Fruit fly (Drosophila melanogaster) whole organism, embryonic: ENCODE data around the gene CG16972.

Experiments used
- ATbp ChIP-seq: fragments of 200-800 bp; sonication (Bioruptor generic); optimal IDR thresholded peaks from 2 replicates; lab custom pipeline; 2017; ENCODE audit warnings: missing biosample characterization, mild to moderate bottlenecking, missing genetic modification characterization, missing genetic modification reagents
- Antp ChIP-seq: fragments of 200-800 bp; sonication (Bioruptor generic); optimal IDR thresholded peaks from 3 replicates; lab custom pipeline; 2016; ENCODE audit warnings: missing biosample characterization, missing genetic modification characterization
- Atf6 ChIP-seq: fragments of 200-800 bp; sonication (Bioruptor generic); IDR thresholded peaks from 2 replicates; pipeline ENCODE4 v1.3.6; 2022; ENCODE audit warnings: missing biosample characterization, missing genetic modification characterization
- CG10209 ChIP-seq: fragments of 200-800 bp; sonication (Bioruptor generic); optimal IDR thresholded peaks from 3 replicates; lab custom pipeline; 2017; ENCODE audit warnings: missing biosample characterization, mild to moderate bottlenecking, missing genetic modification characterization, missing genetic modification reagents
- CG10959 ChIP-seq: fragments of 200-800 bp; sonication (Bioruptor generic); IDR thresholded peaks from 2 replicates; pipeline ENCODE4 v1.3.6; 2022; ENCODE audit warnings: missing biosample characterization, missing genetic modification characterization
- CG11504 ChIP-seq: fragments of 200-800 bp; sonication (Bioruptor generic); optimal IDR thresholded peaks from 3 replicates; lab custom pipeline; 2019; ENCODE audit warnings: missing biosample characterization, mild to moderate bottlenecking, missing genetic modification characterization, moderate library complexity
- CG11560 ChIP-seq: fragments of 200-800 bp; sonication (Bioruptor generic); IDR thresholded peaks from 3 replicates; pipeline ENCODE4 v1.3.6; 2022; ENCODE audit warnings: missing biosample characterization, missing genetic modification characterization
- CG1529 ChIP-seq: fragments of 200-800 bp; sonication (Bioruptor generic); optimal IDR thresholded peaks from 3 replicates; lab custom pipeline; 2018; ENCODE audit warnings: missing biosample characterization, missing genetic modification characterization
- CG1647 ChIP-seq: fragments of 200-800 bp; sonication (Bioruptor generic); optimal IDR thresholded peaks from 3 replicates; lab custom pipeline; 2016; ENCODE audit warnings: missing biosample characterization, missing genetic modification characterization
- CG16779 ChIP-seq: fragments of 200-800 bp; sonication (Bioruptor generic); IDR thresholded peaks from 2 replicates; pipeline ENCODE4 v1.3.6; 2022; ENCODE audit warnings: missing biosample characterization, missing genetic modification characterization
- CG17359 ChIP-seq: fragments of 200-800 bp; sonication (Bioruptor generic); optimal IDR thresholded peaks from 3 replicates; lab custom pipeline; 2018; ENCODE audit warnings: missing biosample characterization, mild to moderate bottlenecking, missing genetic modification characterization, moderate library complexity
- CG2120 ChIP-seq: fragments of 200-800 bp; sonication (Bioruptor generic); optimal IDR thresholded peaks from 3 replicates; lab custom pipeline; 2016; ENCODE audit warnings: missing biosample characterization, missing genetic modification characterization
- CG2202 ChIP-seq: fragments of 200-800 bp; sonication (Bioruptor generic); optimal IDR thresholded peaks from 2 replicates; lab custom pipeline; 2018; ENCODE audit warnings: missing biosample characterization, mild to moderate bottlenecking, missing genetic modification characterization
- CG31224 ChIP-seq: fragments of 200-800 bp; sonication (Bioruptor generic); IDR thresholded peaks from 2 replicates; pipeline ENCODE4 v1.3.6; 2022; ENCODE audit warnings: missing biosample characterization, missing genetic modification characterization
- CG32767 ChIP-seq: fragments of 200-800 bp; sonication (Bioruptor generic); IDR thresholded peaks from 2 replicates; pipeline ENCODE4 v1.3.6; 2022; ENCODE audit warnings: missing biosample characterization, missing genetic modification characterization
- CG34224 ChIP-seq: fragments of 200-800 bp; sonication (Bioruptor generic); IDR thresholded peaks from 3 replicates; pipeline ENCODE4 v1.3.6; 2022; ENCODE audit warnings: missing biosample characterization, missing genetic modification characterization; ENCODE audit not compliant: partially characterized antibody
- CG5953 ChIP-seq: fragments of 200-800 bp; sonication (Bioruptor generic); IDR thresholded peaks from 2 replicates; pipeline ENCODE4 v1.3.6; 2022; ENCODE audit warnings: missing biosample characterization, missing genetic modification characterization
- CG7786 ChIP-seq: fragments of 200-800 bp; sonication (Bioruptor generic); optimal IDR thresholded peaks from 2 replicates; lab custom pipeline; 2016; ENCODE audit warnings: missing biosample characterization, missing genetic modification characterization
- CG9876 ChIP-seq: fragments of 200-800 bp; sonication (Bioruptor generic); optimal IDR thresholded peaks from 2 replicates; lab custom pipeline; 2016; ENCODE audit warnings: missing biosample characterization, missing genetic modification characterization
- D ChIP-seq, 2 experiments: fragments of 200-800 bp in 1 of 2; fragments of >200 bp in 1 of 2; sonication (Bioruptor generic) in 1 of 2; optimal IDR thresholded peaks; 2 replicates in 1 of 2; 3 replicates in 1 of 2; lab custom pipeline; 2017; ENCODE audit warnings: mild to moderate bottlenecking in 1 of 2, missing biosample characterization in 1 of 2, missing genetic modification characterization in 1 of 2, missing genetic modification reagents in 1 of 2
- Dad ChIP-seq: fragments of 200-800 bp; sonication (Bioruptor generic); optimal IDR thresholded peaks from 3 replicates; lab custom pipeline; 2016; ENCODE audit warnings: missing biosample characterization, missing genetic modification characterization
- Doc2 ChIP-seq: fragments of 200-800 bp; sonication (Bioruptor generic); IDR thresholded peaks from 2 replicates; pipeline ENCODE4 v1.3.6; 2022; ENCODE audit warnings: missing biosample characterization, missing genetic modification characterization
- Hand ChIP-seq: fragments of 200-800 bp; sonication (Bioruptor generic); optimal IDR thresholded peaks from 2 replicates; lab custom pipeline; 2017; ENCODE audit warnings: mild to moderate bottlenecking, missing biosample characterization, missing genetic modification reagents, missing genetic modification characterization
- Kr ChIP-seq: fragments of 200-800 bp; sonication (Bioruptor generic); optimal IDR thresholded peaks from 2 replicates; lab custom pipeline; 2017; ENCODE audit warnings: missing biosample characterization, mild to moderate bottlenecking, missing genetic modification characterization
- NFAT ChIP-seq: fragments of 200-800 bp; sonication (Bioruptor generic); IDR thresholded peaks from 2 replicates; pipeline ENCODE4 v1.3.6; 2022; ENCODE audit warnings: missing biosample characterization, missing genetic modification characterization
- Neu2 ChIP-seq: fragments of 200-800 bp; sonication (Bioruptor generic); optimal IDR thresholded peaks from 3 replicates; lab custom pipeline; 2016; ENCODE audit warnings: missing biosample characterization, missing genetic modification characterization, borderline replicate concordance
- Nf-YA ChIP-seq: fragments of 200-800 bp; sonication (Bioruptor generic); IDR thresholded peaks from 2 replicates; pipeline ENCODE4 v1.3.6; 2022; ENCODE audit warnings: missing biosample characterization, missing genetic modification characterization
- NfI ChIP-seq: fragments of 200-800 bp; sonication (Bioruptor generic); optimal IDR thresholded peaks from 3 replicates; lab custom pipeline; 2018; ENCODE audit warnings: missing biosample characterization, mild to moderate bottlenecking, missing genetic modification characterization, moderate library complexity
- Rfx ChIP-seq: fragments of 200-800 bp; sonication (Bioruptor generic); IDR thresholded peaks from 2 replicates; pipeline ENCODE4 v1.3.6; 2022; ENCODE audit warnings: missing biosample characterization, missing genetic modification characterization
- Six4 ChIP-seq: fragments of 200-800 bp; sonication (Bioruptor generic); optimal IDR thresholded peaks from 2 replicates; lab custom pipeline; 2016; ENCODE audit warnings: missing biosample characterization, missing genetic modification characterization
- ab ChIP-seq: fragments of 200-800 bp; sonication (Bioruptor generic); optimal IDR thresholded peaks from 2 replicates; lab custom pipeline; 2016; ENCODE audit warnings: missing biosample characterization, missing genetic modification characterization
- ara ChIP-seq: fragments of 200-800 bp; sonication (Bioruptor generic); IDR thresholded peaks from 2 replicates; pipeline ENCODE4 v1.3.6; 2022; ENCODE audit warnings: missing biosample characterization, missing genetic modification characterization
- bigmax ChIP-seq: fragments of 200-800 bp; sonication (Bioruptor generic); optimal IDR thresholded peaks from 2 replicates; lab custom pipeline; 2018; ENCODE audit warnings: missing biosample characterization, mild to moderate bottlenecking, missing genetic modification characterization
- btn ChIP-seq: fragments of 200-800 bp; sonication (Bioruptor generic); optimal IDR thresholded peaks from 2 replicates; lab custom pipeline; 2016; ENCODE audit warnings: missing biosample characterization, missing genetic modification characterization
- caup ChIP-seq: fragments of 200-800 bp; sonication (Bioruptor generic); optimal IDR thresholded peaks from 3 replicates; lab custom pipeline; 2017; ENCODE audit warnings: missing biosample characterization, mild to moderate bottlenecking, missing genetic modification characterization, moderate library complexity; ENCODE audit not compliant: severe bottlenecking
- dmrt99B ChIP-seq: fragments of 200-800 bp; sonication (Bioruptor generic); optimal IDR thresholded peaks from 2 replicates; lab custom pipeline; 2018; ENCODE audit warnings: missing biosample characterization, mild to moderate bottlenecking, missing genetic modification characterization, moderate library complexity
- gem ChIP-seq: fragments of 200-800 bp; sonication (Bioruptor generic); optimal IDR thresholded peaks from 2 replicates; lab custom pipeline; 2019; ENCODE audit warnings: missing biosample characterization, mild to moderate bottlenecking, missing genetic modification characterization, moderate library complexity
- ham ChIP-seq: fragments of 200-800 bp; sonication (Bioruptor generic); IDR thresholded peaks from 2 replicates; pipeline ENCODE4 v1.3.6; 2022; ENCODE audit warnings: missing biosample characterization, missing genetic modification characterization
- ken ChIP-seq: fragments of 200-800 bp; sonication (Bioruptor generic); IDR thresholded peaks from 3 replicates; pipeline ENCODE4 v1.3.6; 2022; ENCODE audit warnings: missing biosample characterization, missing genetic modification characterization
- luna ChIP-seq: fragments of 200-800 bp; sonication (Bioruptor generic); optimal IDR thresholded peaks from 2 replicates; lab custom pipeline; 2016; ENCODE audit warnings: missing biosample characterization, missing genetic modification characterization
- nmo ChIP-seq: fragments of 200-800 bp; sonication (Bioruptor generic); optimal IDR thresholded peaks from 2 replicates; lab custom pipeline; 2018; ENCODE audit warnings: missing biosample characterization, mild to moderate bottlenecking, missing genetic modification characterization, moderate library complexity
- ro ChIP-seq: fragments of 200-800 bp; sonication (Bioruptor generic); IDR thresholded peaks from 2 replicates; pipeline ENCODE4 v1.3.6; 2022; ENCODE audit warnings: missing biosample characterization, missing genetic modification characterization
- scrt ChIP-seq: fragments of 200-800 bp; sonication (Bioruptor generic); optimal IDR thresholded peaks from 2 replicates; lab custom pipeline; 2018; ENCODE audit warnings: missing biosample characterization, mild to moderate bottlenecking, missing genetic modification characterization, moderate library complexity
- sima ChIP-seq: fragments of 200-800 bp; sonication (Bioruptor generic); optimal IDR thresholded peaks from 2 replicates; lab custom pipeline; 2016; ENCODE audit warnings: missing biosample characterization, missing genetic modification characterization
- sisA ChIP-seq: fragments of 200-800 bp; sonication (Bioruptor generic); IDR thresholded peaks from 2 replicates; pipeline ENCODE4 v1.3.6; 2022; ENCODE audit warnings: missing biosample characterization, missing genetic modification characterization
- sna ChIP-seq: fragments of 200-800 bp; sonication (Bioruptor generic); IDR thresholded peaks from 2 replicates; pipeline ENCODE4 v1.3.6; 2022; ENCODE audit warnings: missing biosample characterization, missing genetic modification characterization; ENCODE audit not compliant: partially characterized antibody
- toy ChIP-seq: fragments of 200-800 bp; sonication (Bioruptor generic); IDR thresholded peaks from 2 replicates; pipeline ENCODE4 v1.3.6; 2022; ENCODE audit warnings: missing biosample characterization, missing genetic modification characterization
- ttk ChIP-seq: fragments of 200-800 bp; sonication (Bioruptor generic); IDR thresholded peaks from 2 replicates; pipeline ENCODE4 v2.1.2; 2022; ENCODE audit warnings: missing biosample characterization, missing genetic modification characterization
- unpg ChIP-seq: fragments of 200-800 bp; sonication (Bioruptor generic); optimal IDR thresholded peaks from 3 replicates; lab custom pipeline; 2018; ENCODE audit warnings: missing biosample characterization, mild to moderate bottlenecking, missing genetic modification characterization, moderate library complexity
- vnd ChIP-seq: fragments of 200-800 bp; sonication (Bioruptor generic); IDR thresholded peaks from 3 replicates; pipeline ENCODE4 v1.3.6; 2022; ENCODE audit warnings: missing biosample characterization, missing genetic modification characterization; ENCODE audit not compliant: partially characterized antibody
- z ChIP-seq: fragments of 200-800 bp; sonication (Bioruptor generic); IDR thresholded peaks from 3 replicates; pipeline ENCODE4 v1.3.6; 2022; ENCODE audit warnings: missing biosample characterization, missing genetic modification characterization

CG16972 gene

dm6 chr2L:13191894-13192293 is 11.2 kb downstream of the CG16972 start, which contains the start of the genes CG16974 and Edem2 (continued):
- TF ChIP-seq CG5953 = peak; percentile 42; the same call in 1 of the 2 replicates
- no peak for TF ChIP-seq Hand
- TF ChIP-seq CG7786 (GFP tag; lab: Kevin White, UChicago) = no peak
- TF ChIP-seq Neu2 = no peak
- no peak for TF ChIP-seq ro (GFP tag; lab: Robert Waterston, UW)
- peak; percentile 72 for TF ChIP-seq CG31224 (GFP tag; lab: Robert Waterston, UW)
- no peak for TF ChIP-seq Dad
- TF ChIP-seq CG17359 = peak; percentile 70
- TF ChIP-seq Nf-YA (GFP tag; lab: Robert Waterston, UW) = peak; percentile 57; the same call in 1 of the 2 replicates
- TF ChIP-seq luna (GFP tag; lab: Kevin White, UChicago) = no peak
- TF ChIP-seq CG10959 = peak; percentile 26; the same call in 1 of the 2 replicates
- peak; percentile 60 for TF ChIP-seq ttk
- TF ChIP-seq Doc2 (GFP tag; lab: Robert Waterston, UW) = no peak
- TF ChIP-seq NfI = no peak
- TF ChIP-seq CG2120 = peak; percentile 80
- TF ChIP-seq Antp (GFP tag; lab: Kevin White, UChicago) = no peak
- no peak for TF ChIP-seq CG34224 (GFP tag; lab: Robert Waterston, UW)
- peak; percentile 81 for TF ChIP-seq Rfx (GFP tag; lab: Robert Waterston, UW)
- TF ChIP-seq toy (GFP tag; lab: Robert Waterston, UW) = no peak
- TF ChIP-seq CG11560 = peak; percentile 39; the same call in 1 of the 3 replicates
- peak; percentile 70; the same call in 1 of the 2 replicates for TF ChIP-seq Atf6 (GFP tag; lab: Robert Waterston, UW)
- TF ChIP-seq ken = peak; percentile 79
- no peak for TF ChIP-seq unpg
- no peak for TF ChIP-seq vnd (GFP tag; lab: Robert Waterston, UW)
- no peak for TF ChIP-seq btn
- TF ChIP-seq scrt (GFP tag; lab: Kevin White, UChicago) = no peak
- TF ChIP-seq bigmax (GFP tag; lab: Kevin White, UChicago) = no peak
- peak; percentile 84 for TF ChIP-seq nmo (GFP tag; lab: Kevin White, UChicago)
- TF ChIP-seq CG16779 (GFP tag; lab: Robert Waterston, UW) = no peak
- no peak for TF ChIP-seq D (optimal IDR thresholded peaks at IDR 0.05; lab: Kevin White, UChicago)
- TF ChIP-seq D (GFP tag; optimal IDR thresholded peaks at IDR 0.05; lab: Kevin White, UChicago) = no peak
- TF ChIP-seq gem (tag; lab: Kevin White, UChicago) = no peak
- peak; percentile 39 for TF ChIP-seq CG1647 (GFP tag; lab: Kevin White, UChicago)
- peak; percentile 42 for TF ChIP-seq CG2202 (tag; lab: Kevin White, UChicago)
- no peak for TF ChIP-seq CG1529
- TF ChIP-seq caup = peak; percentile 64
- TF ChIP-seq CG10209 = no peak
- TF ChIP-seq ab (GFP tag; lab: Kevin White, UChicago) = no peak
- peak; percentile 52; the same call in 1 of the 2 replicates for TF ChIP-seq NFAT (GFP tag; lab: Robert Waterston, UW)
- no peak for TF ChIP-seq CG9876 (GFP tag; lab: Kevin White, UChicago)
- no peak for TF ChIP-seq sna (GFP tag; lab: Robert Waterston, UW)
- TF ChIP-seq z (GFP tag; lab: Robert Waterston, UW) = no peak
- peak; percentile 64 for TF ChIP-seq Six4 (GFP tag; lab: Kevin White, UChicago)
- TF ChIP-seq CG32767 (GFP tag; lab: Robert Waterston, UW) = peak; percentile 71
- no peak for TF ChIP-seq ham (GFP tag; lab: Robert Waterston, UW)
- TF ChIP-seq CG11504 (tag; lab: Kevin White, UChicago) = no peak
- TF ChIP-seq sisA (GFP tag; lab: Robert Waterston, UW) = peak; percentile 79
- TF ChIP-seq dmrt99B (tag; lab: Kevin White, UChicago) = no peak
- TF ChIP-seq ATbp (GFP tag; lab: Kevin White, UChicago) = no peak
- TF ChIP-seq sima (GFP tag; lab: Kevin White, UChicago) = no peak
- no peak for TF ChIP-seq Kr
- TF ChIP-seq ara (GFP tag; lab: Robert Waterston, UW) = no peak
